Worm (Caenorhabditis elegans) whole organism, late embryonic: ENCODE data around the gene Y4C6B.3.

Experiments used
- K09A11.1 ChIP-seq: sonication (generic microtip); optimal IDR thresholded peaks from 2 replicates; lab custom pipeline; 2017; ENCODE audit warnings: antibody characterized with exemption, mild to moderate bottlenecking, missing genetic modification characterization, missing compliant biosample characterization; ENCODE audit not compliant: insufficient read depth
- T23F11.4 ChIP-seq: fragments of 200-800 bp; sonication (Bioruptor generic); optimal IDR thresholded peaks from 2 replicates; lab custom pipeline; 2018; ENCODE audit warnings: mild to moderate bottlenecking, missing genetic modification characterization, missing compliant biosample characterization
- Y22D7AL.16 ChIP-seq: sonication (generic microtip); optimal IDR thresholded peaks from 2 replicates; lab custom pipeline; 2016; ENCODE audit warnings: missing genetic modification characterization, missing compliant biosample characterization
- ama-1 ChIP-seq: fragments of 150-350 bp; optimal IDR thresholded peaks from 2 replicates; lab custom pipeline; 2014
- ceh-14 ChIP-seq: sonication (generic microtip); optimal IDR thresholded peaks from 2 replicates; lab custom pipeline; 2016; ENCODE audit warnings: missing genotype, missing genetic modification characterization, missing compliant biosample characterization
- ceh-2 ChIP-seq: sonication (generic microtip); optimal IDR thresholded peaks from 2 replicates; lab custom pipeline; 2016; ENCODE audit warnings: missing genotype, missing genetic modification characterization, missing compliant biosample characterization
- ceh-31 ChIP-seq: sonication (generic microtip); optimal IDR thresholded peaks from 2 replicates; lab custom pipeline; 2016; ENCODE audit warnings: missing genetic modification characterization, missing compliant biosample characterization
- ceh-6 ChIP-seq: fragments of 200-800 bp; sonication (Bioruptor generic); optimal IDR thresholded peaks from 2 replicates; lab custom pipeline; 2018; ENCODE audit warnings: mild to moderate bottlenecking, missing genetic modification characterization, missing compliant biosample characterization
- ceh-9 ChIP-seq: sonication (generic microtip); optimal IDR thresholded peaks from 2 replicates; lab custom pipeline; 2016; ENCODE audit warnings: mild to moderate bottlenecking, missing genetic modification characterization, inconsistent platforms, missing compliant biosample characterization
- che-1 ChIP-seq: sonication (generic microtip); optimal IDR thresholded peaks from 2 replicates; lab custom pipeline; 2016; ENCODE audit warnings: mild to moderate bottlenecking, missing genetic modification characterization, missing compliant biosample characterization
- dmd-4 ChIP-seq: sonication (generic microtip); optimal IDR thresholded peaks from 2 replicates; lab custom pipeline; 2016; ENCODE audit warnings: borderline replicate concordance, missing genetic modification characterization, missing compliant biosample characterization
- dve-1 ChIP-seq: sonication (generic microtip); optimal IDR thresholded peaks from 2 replicates; lab custom pipeline; 2017; ENCODE audit warnings: antibody characterized with exemption, mild to moderate bottlenecking, missing genetic modification characterization, missing compliant biosample characterization
- elt-2 ChIP-seq: sonication (generic microtip); optimal IDR thresholded peaks from 2 replicates; lab custom pipeline; 2016; ENCODE audit warnings: missing genetic modification reagents, missing genetic modification characterization, missing compliant biosample characterization
- eyg-1 ChIP-seq: sonication (generic microtip); optimal IDR thresholded peaks from 2 replicates; lab custom pipeline; 2016; ENCODE audit warnings: missing genotype, missing genetic modification characterization, missing compliant biosample characterization
- fax-1 ChIP-seq: sonication (generic microtip); optimal IDR thresholded peaks from 2 replicates; lab custom pipeline; 2016; ENCODE audit warnings: missing genotype, missing genetic modification characterization, missing compliant biosample characterization
- fkh-10 ChIP-seq: fragments of 150-350 bp; optimal IDR thresholded peaks from 2 replicates; lab custom pipeline; 2014; ENCODE audit warnings: missing biosample characterization, missing genetic modification reagents, missing genetic modification characterization
- fkh-6 ChIP-seq: sonication (generic microtip); optimal IDR thresholded peaks from 2 replicates; lab custom pipeline; 2016; ENCODE audit warnings: missing genetic modification characterization, missing compliant biosample characterization
- hlh-30 ChIP-seq: sonication (generic microtip); optimal IDR thresholded peaks from 2 replicates; lab custom pipeline; 2017; ENCODE audit warnings: antibody characterized with exemption, missing genetic modification characterization, missing compliant biosample characterization; ENCODE audit not compliant: insufficient read depth
- hlh-8 ChIP-seq: sonication (generic microtip); optimal IDR thresholded peaks from 2 replicates; lab custom pipeline; 2016; ENCODE audit warnings: missing genotype, missing genetic modification characterization, missing compliant biosample characterization
- lim-6 ChIP-seq: sonication (generic microtip); optimal IDR thresholded peaks from 2 replicates; lab custom pipeline; 2016; ENCODE audit warnings: missing genetic modification characterization, missing compliant biosample characterization
- lin-11 ChIP-seq: fragments of 200-800 bp; sonication (Bioruptor generic); optimal IDR thresholded peaks from 2 replicates; lab custom pipeline; 2018; ENCODE audit warnings: mild to moderate bottlenecking, missing genetic modification characterization, missing compliant biosample characterization
- nfya-1 ChIP-seq: sonication (generic microtip); optimal IDR thresholded peaks from 2 replicates; lab custom pipeline; 2017; ENCODE audit warnings: missing genetic modification characterization, mild to moderate bottlenecking, missing compliant biosample characterization, antibody characterized with exemption, moderate library complexity
- nhr-11 ChIP-seq: fragments of 150-350 bp; optimal IDR thresholded peaks from 2 replicates; lab custom pipeline; 2014; ENCODE audit warnings: missing biosample characterization, missing genetic modification characterization
- pat-9 ChIP-seq: fragments of 200-800 bp; sonication (Bioruptor generic); optimal IDR thresholded peaks from 2 replicates; lab custom pipeline; 2018; ENCODE audit warnings: mild to moderate bottlenecking, missing genetic modification characterization, moderate library complexity, missing compliant biosample characterization
- pax-1 ChIP-seq: fragments of 150-350 bp; optimal IDR thresholded peaks from 2 replicates; lab custom pipeline; 2014; ENCODE audit warnings: missing biosample characterization, missing genetic modification characterization
- pha-4 ChIP-seq: fragments of 150-350 bp; optimal IDR thresholded peaks from 2 replicates; lab custom pipeline; 2018; ENCODE audit warnings: missing biosample characterization, missing genetic modification reagents, missing genetic modification characterization
- pros-1 ChIP-seq: fragments of 150-350 bp; optimal IDR thresholded peaks from 2 replicates; lab custom pipeline; 2014; ENCODE audit warnings: missing biosample characterization, missing genetic modification reagents, missing genetic modification characterization
- rnt-1 ChIP-seq: sonication (generic microtip); optimal IDR thresholded peaks from 2 replicates; lab custom pipeline; 2016; ENCODE audit warnings: missing genetic modification characterization, missing compliant biosample characterization
- sdc-2 ChIP-seq: sonication (generic microtip); optimal IDR thresholded peaks from 2 replicates; lab custom pipeline; 2016; ENCODE audit warnings: missing genotype, missing genetic modification characterization, missing compliant biosample characterization
- sox-4 ChIP-seq: sonication (generic microtip); optimal IDR thresholded peaks from 2 replicates; lab custom pipeline; 2017; ENCODE audit warnings: mild to moderate bottlenecking, missing genetic modification characterization, inconsistent platforms, missing compliant biosample characterization
- syd-9 ChIP-seq: sonication (generic microtip); optimal IDR thresholded peaks from 2 replicates; lab custom pipeline; 2016; ENCODE audit warnings: mild to moderate bottlenecking, missing genetic modification characterization, moderate library complexity, missing compliant biosample characterization
- ttx-3 ChIP-seq: sonication (generic microtip); optimal IDR thresholded peaks from 2 replicates; lab custom pipeline; 2016; ENCODE audit warnings: missing genetic modification reagents, missing genetic modification characterization, missing compliant biosample characterization
- unc-3 ChIP-seq, 2 experiments: fragments of 200-800 bp in 1 of 2; sonication (Bioruptor generic) in 1 of 2; sonication (generic microtip) in 1 of 2; conservative IDR thresholded peaks in 1 of 2; optimal IDR thresholded peaks in 1 of 2; 2 replicates each; pipeline versions ENCODE4 v1.3.6 to Lab custom; 2016 to 2022; ENCODE audit warnings: missing compliant biosample characterization in 2 of 2, missing genetic modification characterization in 2 of 2, missing genetic modification reagents in 1 of 2
- unc-42 ChIP-seq: sonication (generic microtip); optimal IDR thresholded peaks from 2 replicates; lab custom pipeline; 2016; ENCODE audit warnings: missing genotype, missing genetic modification characterization, missing compliant biosample characterization
- zip-5 ChIP-seq: sonication (generic microtip); optimal IDR thresholded peaks from 2 replicates; lab custom pipeline; 2016; ENCODE audit warnings: missing genetic modification characterization, missing compliant biosample characterization
- ztf-16 ChIP-seq: sonication (generic microtip); optimal IDR thresholded peaks from 2 replicates; lab custom pipeline; 2017; ENCODE audit warnings: missing genetic modification characterization, missing compliant biosample characterization

Gene Y4C6B.3

ce11 chrIV:5332178-5332577 lies at the start of gene Y4C6B.3:
Y4C6B.3 (plus strand) TSS chrIV:5332478.
- TF ChIP-seq Y22D7AL.16 (tag; lab: Kevin White, UChicago) (no peak), elt-2 (tag; lab: Kevin White, UChicago) (no peak), dve-1 (tag; lab: Kevin White, UChicago) (no peak), nfya-1 (tag; lab: Kevin White, UChicago) (no peak), ceh-2 (tag; lab: Kevin White, UChicago) (no peak), T23F11.4 (GFP tag; lab: Kevin White, UChicago) (no peak)

- TF ChIP-seq sdc-2 (no peak), fax-1 (tag; lab: Kevin White, UChicago) (no peak), eyg-1 (tag; lab: Kevin White, UChicago) (no peak), ceh-14 (tag; lab: Kevin White, UChicago) (no peak), K09A11.1 (tag; lab: Kevin White, UChicago) (no peak), ttx-3 (tag; lab: Kevin White, UChicago) (no peak), sox-4 (no peak), ceh-31 (tag; lab: Kevin White, UChicago) (no peak), T23F11.4 (GFP tag; lab: Kevin White, UChicago) (no peak), hlh-30 (tag; lab: Kevin White, UChicago) (no peak), hlh-8 (tag; lab: Kevin White, UChicago) (no peak), syd-9 (no peak), elt-2 (tag; lab: Kevin White, UChicago) (no peak), rnt-1 (tag; lab: Kevin White, UChicago) (no peak), unc-42 (tag; lab: Kevin White, UChicago) (no peak), ceh-2 (tag; lab: Kevin White, UChicago) (no peak), pax-1 (tag; lab: Kevin White, UChicago) (no peak), pros-1 (tag; lab: Kevin White, UChicago) (no peak), lin-11 (no peak)
These were observed 45.1 kb upstream of the Y4C6B.3 start for ce11 chrIV:5287190-5287589.

- TF ChIP-seq hlh-30 (tag; lab: Kevin White, UChicago) (no peak), pat-9 (tag; lab: Kevin White, UChicago) (no peak), pha-4 (no peak), dmd-4 (tag; lab: Kevin White, UChicago) (no peak), ceh-9 (tag; lab: Kevin White, UChicago) (no peak), pros-1 (tag; lab: Kevin White, UChicago) (no peak), fax-1 (tag; lab: Kevin White, UChicago) (no peak), zip-5 (tag; lab: Kevin White, UChicago) (no peak), ceh-2 (tag; lab: Kevin White, UChicago) (no peak), ztf-16 (tag; lab: Kevin White, UChicago) (no peak), lim-6 (tag; lab: Kevin White, UChicago) (no peak), lin-11 (no peak), nhr-11 (no peak), fkh-10 (GFP tag; lab: Kevin White, UChicago) (no peak), unc-3 (GFP tag; conservative IDR thresholded peaks at IDR 0.05; lab: Robert Waterston, UW) (no peak), unc-3 (tag; optimal IDR thresholded peaks at IDR 0.05; lab: Kevin White, UChicago) (no peak), fkh-6 (no peak), pax-1 (tag; lab: Kevin White, UChicago) (no peak)
These were observed 43.3 kb upstream of the Y4C6B.3 start for ce11 chrIV:5288932-5289331.

ce11 chrIV:5290547-5290946 lies 41.7 kb upstream of the Y4C6B.3 start, which contains the start of gene nlp-47:
nlp-47 (plus strand) TSS chrIV:5290847.
- no peak for TF ChIP-seq zip-5 (tag; lab: Kevin White, UChicago)
- TF ChIP-seq lim-6 (tag; lab: Kevin White, UChicago): no peak
- no peak for TF ChIP-seq ama-1
- no peak for TF ChIP-seq che-1
- no peak for TF ChIP-seq ceh-14 (tag; lab: Kevin White, UChicago)
- TF ChIP-seq pax-1 (tag; lab: Kevin White, UChicago): no peak
- no peak for TF ChIP-seq ceh-6 (GFP tag; lab: Kevin White, UChicago)
- no peak for TF ChIP-seq ceh-2 (tag; lab: Kevin White, UChicago)
- TF ChIP-seq hlh-8 (tag; lab: Kevin White, UChicago): no peak
